ENCODE assay signal across 5 worm cellular contexts in the genomic region with DNA sequence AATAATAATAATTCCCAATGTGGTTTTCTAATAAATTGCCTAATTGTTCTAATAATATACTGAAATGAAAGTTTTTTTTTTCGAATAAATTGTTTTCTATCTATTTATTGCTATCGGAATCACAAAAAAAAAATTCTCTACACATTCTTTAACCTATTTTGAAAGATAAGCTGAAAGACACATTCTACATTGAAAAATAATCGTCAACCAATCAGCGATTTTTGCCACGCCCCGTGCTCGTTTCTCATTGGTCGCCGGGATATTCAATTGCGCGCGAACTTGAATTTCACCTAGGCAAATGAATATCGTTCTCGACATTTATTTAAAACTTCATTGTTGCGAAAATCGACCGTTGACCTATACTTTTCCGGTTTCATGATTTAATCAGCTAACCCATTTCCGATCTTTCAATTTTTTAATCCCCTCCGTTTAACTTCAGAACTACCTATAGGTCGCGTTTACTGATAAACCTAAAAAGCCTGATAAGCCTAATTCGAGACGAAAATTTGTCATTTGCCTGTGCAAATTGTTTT.
TF ChIP-seq lines count a peak whose summit lies in the region.

F23F12.3 (plus strand) TSS at position 483 of the 533 bp plus-strand sequence.

TF ChIP-seq in whole organism, L1 larva, 84 proteins besides CTCF, POLR2A, EP300 and RAD21:
- no peak for TF ChIP-seq C16A3.4 (tag; optimal IDR thresholded peaks at IDR 0.05; lab: Kevin White, UChicago)
- TF ChIP-seq elt-2 (tag; optimal IDR thresholded peaks at IDR 0.05; lab: Kevin White, UChicago): peak; percentile 32
TF ChIP-seq in whole organism, L1 larva: peak in this region for 1.

TF ChIP-seq in whole organism, L2 larva, 48 proteins besides CTCF, POLR2A, EP300 and RAD21:
- no peak for TF ChIP-seq lin-11 (tag; optimal IDR thresholded peaks at IDR 0.05; lab: Kevin White, UChicago)
- TF ChIP-seq nhr-10 (tag; optimal IDR thresholded peaks at IDR 0.05; lab: Kevin White, UChicago): no peak
- no peak for TF ChIP-seq nhr-25 (tag; optimal IDR thresholded peaks at IDR 0.05; lab: Kevin White, UChicago)
- TF ChIP-seq fos-1 (tag; optimal IDR thresholded peaks at IDR 0.05; lab: Kevin White, UChicago): peak; percentile 22
- TF ChIP-seq R02D3.7 (tag; optimal IDR thresholded peaks at IDR 0.05; lab: Kevin White, UChicago): no peak

TF ChIP-seq in whole organism, L3 larva, 47 proteins besides CTCF, POLR2A, EP300 and RAD21:
- TF ChIP-seq nfya-1 (tag; optimal IDR thresholded peaks at IDR 0.05; lab: Kevin White, UChicago; ENCODE audit: insufficient read depth) (peak; percentile 53), fos-1 (tag; optimal IDR thresholded peaks at IDR 0.05; lab: Kevin White, UChicago) (no peak), elt-2 (tag; optimal IDR thresholded peaks at IDR 0.05; lab: Kevin White, UChicago) (peak; percentile 56), nhr-12 (tag; optimal IDR thresholded peaks at IDR 0.05; lab: Kevin White, UChicago) (no peak), nhr-77 (tag; optimal IDR thresholded peaks at IDR 0.05; lab: Kevin White, UChicago) (no peak), fkh-10 (GFP tag; optimal IDR thresholded peaks at IDR 0.05; lab: Kevin White, UChicago) (no peak), pqm-1 (tag; optimal IDR thresholded peaks at IDR 0.05; lab: Kevin White, UChicago) (peak; percentile 21)

TF ChIP-seq in whole organism, L4 larva, 104 proteins besides CTCF, POLR2A, EP300 and RAD21:
- TF ChIP-seq lin-39 (tag; optimal IDR thresholded peaks at IDR 0.05; lab: Kevin White, UChicago) (no peak), cey-2 (tag; optimal IDR thresholded peaks at IDR 0.05; lab: Kevin White, UChicago; ENCODE audit: borderline replicate concordance, insufficient read depth) (no peak), pqm-1 (tag; optimal IDR thresholded peaks at IDR 0.05; lab: Kevin White, UChicago) (peak; percentile 29), dmd-6 (GFP tag; IDR thresholded peaks at IDR 0.05; lab: Robert Waterston, UW) (peak; percentile 21; the same call in 1 of the 2 replicates), lsy-2 (tag; optimal IDR thresholded peaks at IDR 0.05; lab: Kevin White, UChicago) (no peak), aha-1 (tag; lab: Kevin White, UChicago) (peak; percentile 74), madf-5 (GFP tag; IDR thresholded peaks at IDR 0.05; lab: Robert Waterston, UW) (no peak), unc-39 (tag; optimal IDR thresholded peaks at IDR 0.05; lab: Kevin White, UChicago) (no peak)

TF ChIP-seq in whole organism, late embryonic, 69 proteins besides CTCF, POLR2A, EP300 and RAD21:
- TF ChIP-seq nfya-1 (tag; optimal IDR thresholded peaks at IDR 0.05; lab: Kevin White, UChicago): peak; percentile 43
- TF ChIP-seq tbx-2 (tag; optimal IDR thresholded peaks at IDR 0.05; lab: Kevin White, UChicago): no peak

Comparison
In these comparisons a context has a peak if more than half of its experiments do, and no peak if none do; other contexts are left out.
1. Of the 29 proteins assayed by ChIP-seq in both whole organism, L4 larva and whole organism, L1 larva: peak only in whole organism, L4 larva: aha-1 and pqm-1; only in whole organism, L1 larva: none; in both: none; in neither: 27.